Worm (Caenorhabditis elegans): ENCODE results near the gene Y45F10C.6.

ce11 chrIV:13649126-13649525, 3.0 kb upstream of the Y45F10C.6 start, which contains the start of gene C08F11.10:
- TF ChIP-seq nhr-237 (tag; optimal IDR thresholded peaks at IDR 0.05) = no peak
- no peak for TF ChIP-seq drap-1 (GFP tag; optimal IDR thresholded peaks at IDR 0.05)
- no peak for TF ChIP-seq unc-62 (GFP tag; optimal IDR thresholded peaks at IDR 0.05)
- TF ChIP-seq unc-39 (tag; optimal IDR thresholded peaks at IDR 0.05) = no peak
- TF ChIP-seq elt-1 (tag; optimal IDR thresholded peaks at IDR 0.05; ENCODE audit: borderline replicate concordance, insufficient read depth) = no peak
- TF ChIP-seq ces-1 (GFP tag; optimal IDR thresholded peaks at IDR 0.05) = no peak
- no peak for TF ChIP-seq sptf-1 (tag; optimal IDR thresholded peaks at IDR 0.05)
- TF ChIP-seq blmp-1 (tag; optimal IDR thresholded peaks at IDR 0.05) = no peak

Measured in whole organism, mixed stage, embryonic.